Worm (Caenorhabditis elegans): Measurements from ENCODE around the gene uroc-1.
A peak's percentile ranks its signal among the peaks of the same experiment; 100 is the strongest.

Gene uroc-1

ce11 chrIV:16542649-16543048, at the start of gene uroc-1:
TSS of gene uroc-1 (minus strand) at chrIV:16542749.
- TF ChIP-seq lin-13 (GFP tag; optimal IDR thresholded peaks at IDR 0.05) (no peak), dpl-1 (GFP tag; optimal IDR thresholded peaks at IDR 0.05) (no peak), xbp-1 (tag; optimal IDR thresholded peaks at IDR 0.05) (no peak), dsc-1 (tag; optimal IDR thresholded peaks at IDR 0.05) (no peak), blmp-1 (tag; optimal IDR thresholded peaks at IDR 0.05) (peak; percentile 22), fos-1 (tag; optimal IDR thresholded peaks at IDR 0.05) (no peak), sox-4 (tag; optimal IDR thresholded peaks at IDR 0.05) (no peak)

ce11 chrIV:16578449-16578848, 35.9 kb upstream of the uroc-1 start, which contains the start of gene Y51H4A.8:
TSS of gene Y51H4A.8 (minus strand) at chrIV:16578549.
- TF ChIP-seq dpl-1 (GFP tag; optimal IDR thresholded peaks at IDR 0.05), result no peak
- no peak for TF ChIP-seq nhr-11 (tag; optimal IDR thresholded peaks at IDR 0.05)
- no peak for TF ChIP-seq aly-2 (tag; optimal IDR thresholded peaks at IDR 0.05)
- no peak for TF ChIP-seq F16B12.6 (tag; optimal IDR thresholded peaks at IDR 0.05)
- no peak for TF ChIP-seq pax-3 (tag; optimal IDR thresholded peaks at IDR 0.05)
- no peak for TF ChIP-seq nhr-19 (GFP tag; conservative IDR thresholded peaks at IDR 0.05)
- TF ChIP-seq unc-98 (GFP tag; IDR thresholded peaks at IDR 0.05), result no peak
- TF ChIP-seq mab-9 (GFP tag; IDR thresholded peaks at IDR 0.05), result no peak
- no peak for TF ChIP-seq ceh-8 (GFP tag; optimal IDR thresholded peaks at IDR 0.05)
- no peak for TF ChIP-seq unc-62 (GFP tag; optimal IDR thresholded peaks at IDR 0.05)
- TF ChIP-seq sptf-1 (tag; optimal IDR thresholded peaks at IDR 0.05), result no peak
- no peak for TF ChIP-seq grh-1 (GFP tag; IDR thresholded peaks at IDR 0.05)
- TF ChIP-seq pqm-1 (tag; optimal IDR thresholded peaks at IDR 0.05), result no peak
- TF ChIP-seq lin-35 (GFP tag; optimal IDR thresholded peaks at IDR 0.05), result no peak

ce11 chrIV:16560971-16561370, 18.4 kb upstream of the uroc-1 start:
- TF ChIP-seq efl-1 (optimal IDR thresholded peaks at IDR 0.05) (no peak), efl-1 (GFP tag; optimal IDR thresholded peaks at IDR 0.05 in 1 of 2) (no peak), lsy-2 (tag; optimal IDR thresholded peaks at IDR 0.05) (no peak), irx-1 (tag; optimal IDR thresholded peaks at IDR 0.05) (no peak), C16A3.4 (tag; optimal IDR thresholded peaks at IDR 0.05) (no peak), fkh-8 (tag; optimal IDR thresholded peaks at IDR 0.05) (no peak), skn-1 (tag; optimal IDR thresholded peaks at IDR 0.05) (no peak), zip-4 (GFP tag; optimal IDR thresholded peaks at IDR 0.05) (no peak), isw-1 (GFP tag; IDR thresholded peaks at IDR 0.05) (no peak), lin-14 (GFP tag; optimal IDR thresholded peaks at IDR 0.05) (no peak)

ce11 chrIV:16551457-16551856, 8.9 kb upstream of the uroc-1 start:
- no peak for TF ChIP-seq mdl-1 (tag; optimal IDR thresholded peaks at IDR 0.05)
- TF ChIP-seq alr-1 (tag; optimal IDR thresholded peaks at IDR 0.05; ENCODE audit: borderline replicate concordance), result no peak
- TF ChIP-seq nhr-71 (tag; optimal IDR thresholded peaks at IDR 0.05), result no peak
- no peak for TF ChIP-seq grh-1 (GFP tag; IDR thresholded peaks at IDR 0.05)
- TF ChIP-seq unc-30 (tag; optimal IDR thresholded peaks at IDR 0.05), result no peak
- no peak for TF ChIP-seq nhr-12 (tag; optimal IDR thresholded peaks at IDR 0.05)
- no peak for TF ChIP-seq irx-1 (tag; optimal IDR thresholded peaks at IDR 0.05)
- no peak for TF ChIP-seq jun-1 (tag; optimal IDR thresholded peaks at IDR 0.05)
- no peak for TF ChIP-seq lin-35 (GFP tag; optimal IDR thresholded peaks at IDR 0.05)
- TF ChIP-seq ztf-4 (tag; optimal IDR thresholded peaks at IDR 0.05), result no peak
- TF ChIP-seq ztf-11 (tag; optimal IDR thresholded peaks at IDR 0.05), result no peak
- no peak for TF ChIP-seq nhr-47 (tag; optimal IDR thresholded peaks at IDR 0.05)
